Worm (Caenorhabditis elegans): ENCODE measurements around the gene cdk-1.

cdk-1 gene

DNA sequence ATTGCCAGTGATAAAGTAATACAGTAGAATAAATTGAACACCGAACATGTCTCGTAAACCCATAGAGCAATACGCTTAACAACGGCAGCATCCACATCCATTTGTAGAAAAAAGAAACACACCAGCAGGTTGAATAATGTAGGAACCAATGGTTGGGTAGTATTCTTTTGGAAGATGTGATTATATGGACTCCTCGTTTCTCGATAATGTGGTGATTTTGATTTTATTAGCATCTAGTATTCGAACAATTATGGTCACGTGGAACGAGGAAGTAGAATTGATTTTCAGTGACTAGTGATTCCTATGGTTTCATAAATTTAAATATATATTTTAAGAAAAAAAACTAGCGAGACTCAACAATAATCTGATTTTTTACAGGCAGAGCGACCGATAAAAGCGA is 49.2 kb downstream of the cdk-1 start, which contains the start of gene srxa-10:
Gene srxa-10 (minus strand): TSS at position 101 of the 400 bp plus-strand sequence.
- TF ChIP-seq aha-1 (tag; optimal IDR thresholded peaks at IDR 0.05) (no peak), nhr-76 (tag; optimal IDR thresholded peaks at IDR 0.05) (no peak), sptf-1 (tag; optimal IDR thresholded peaks at IDR 0.05) (no peak), ceh-88 (GFP tag; IDR thresholded peaks at IDR 0.05) (no peak), jun-1 (tag; optimal IDR thresholded peaks at IDR 0.05) (no peak), ceh-8 (GFP tag; optimal IDR thresholded peaks at IDR 0.05) (no peak), egl-27 (tag; optimal IDR thresholded peaks at IDR 0.05) (no peak), nhr-237 (tag; optimal IDR thresholded peaks at IDR 0.05) (no peak), nhr-28 (tag; optimal IDR thresholded peaks at IDR 0.05) (no peak), nhr-19 (GFP tag; conservative IDR thresholded peaks at IDR 0.05) (no peak), nhr-11 (tag; optimal IDR thresholded peaks at IDR 0.05) (no peak), ztf-11 (tag; optimal IDR thresholded peaks at IDR 0.05) (no peak), sup-37 (GFP tag; optimal IDR thresholded peaks at IDR 0.05) (no peak), nhr-84 (tag; optimal IDR thresholded peaks at IDR 0.05) (no peak), ama-1 (optimal IDR thresholded peaks at IDR 0.05) (no peak), unc-86 (tag; optimal IDR thresholded peaks at IDR 0.05) (no peak), zag-1 (tag; optimal IDR thresholded peaks at IDR 0.05) (no peak), xbp-1 (tag; optimal IDR thresholded peaks at IDR 0.05) (no peak), hlh-4 (tag; optimal IDR thresholded peaks at IDR 0.05) (no peak)
